Worm (Caenorhabditis elegans) whole organism, L2 larva: ENCODE data around the gene T09F3.4.

ENCODE experiments used
- F13H6.1 ChIP-seq: sonication (generic microtip); optimal IDR thresholded peaks from 2 replicates; lab custom pipeline; 2016; ENCODE audit warnings: missing genetic modification characterization, missing compliant biosample characterization
- R02D3.7 ChIP-seq: fragments of 150-350 bp; optimal IDR thresholded peaks from 2 replicates; lab custom pipeline; 2014; ENCODE audit warnings: missing biosample characterization, missing genetic modification characterization
- Y55F3AM.14 ChIP-seq: fragments of 200-800 bp; sonication (Bioruptor generic); optimal IDR thresholded peaks from 2 replicates; lab custom pipeline; 2018; ENCODE audit warnings: mild to moderate bottlenecking, missing genetic modification characterization, missing compliant biosample characterization
- ZK546.5 ChIP-seq: sonication (generic microtip); optimal IDR thresholded peaks from 2 replicates; lab custom pipeline; 2017; ENCODE audit warnings: missing biosample characterization, missing genetic modification characterization
- aly-2 ChIP-seq: fragments of 150-350 bp; optimal IDR thresholded peaks from 2 replicates; lab custom pipeline; 2014; ENCODE audit warnings: missing biosample characterization, missing genetic modification characterization
- ama-1 ChIP-seq: fragments of 150-350 bp; optimal IDR thresholded peaks from 2 replicates; lab custom pipeline; 2018; ENCODE audit warnings: inconsistent platforms
- blmp-1 ChIP-seq: sonication (generic microtip); optimal IDR thresholded peaks from 2 replicates; lab custom pipeline; 2017; ENCODE audit warnings: missing genetic modification characterization, mild to moderate bottlenecking, missing compliant biosample characterization, antibody characterized with exemption, moderate library complexity; ENCODE audit not compliant: insufficient read depth
- ceh-82 ChIP-seq: fragments of 150-350 bp; optimal IDR thresholded peaks from 2 replicates; lab custom pipeline; 2014; ENCODE audit warnings: missing biosample characterization, missing genetic modification characterization
- crh-2 ChIP-seq: sonication (generic microtip); optimal IDR thresholded peaks from 2 replicates; lab custom pipeline; 2017; ENCODE audit warnings: missing biosample characterization, missing genetic modification characterization
- dmd-4 ChIP-seq: sonication (generic microtip); optimal IDR thresholded peaks from 2 replicates; lab custom pipeline; 2017; ENCODE audit warnings: missing biosample characterization, missing genetic modification characterization
- elt-1 ChIP-seq: fragments of 150-350 bp; optimal IDR thresholded peaks from 2 replicates; lab custom pipeline; 2014; ENCODE audit warnings: missing biosample characterization, missing genetic modification characterization
- elt-3 ChIP-seq: sonication (generic microtip); optimal IDR thresholded peaks from 2 replicates; lab custom pipeline; 2017; ENCODE audit warnings: missing biosample characterization, missing genetic modification characterization
- gmeb-1 ChIP-seq: fragments of 150-350 bp; optimal IDR thresholded peaks from 2 replicates; lab custom pipeline; 2014; ENCODE audit warnings: missing biosample characterization, missing genetic modification characterization
- lin-11 ChIP-seq: fragments of 150-350 bp; sonication (generic microtip); optimal IDR thresholded peaks from 2 replicates; lab custom pipeline; 2014; ENCODE audit warnings: missing biosample characterization, missing genetic modification characterization, inconsistent platforms, mixed read lengths
- lin-39 ChIP-seq: fragments of 150-350 bp; optimal IDR thresholded peaks from 2 replicates; lab custom pipeline; 2014; ENCODE audit warnings: missing biosample characterization, missing genetic modification reagents, missing genetic modification characterization
- lsy-2 ChIP-seq, 2 experiments: fragments of 150-350 bp in 1 of 2; sonication (generic microtip) in 1 of 2; optimal IDR thresholded peaks; 2 replicates each; lab custom pipeline; 2014 to 2017; ENCODE audit warnings: missing biosample characterization in 2 of 2, missing genetic modification characterization in 2 of 2
- mab-5 ChIP-seq: fragments of 150-350 bp; optimal IDR thresholded peaks from 2 replicates; lab custom pipeline; 2014; ENCODE audit warnings: missing biosample characterization, missing genetic modification characterization
- nhr-10 ChIP-seq: sonication (generic microtip); optimal IDR thresholded peaks from 2 replicates; lab custom pipeline; 2017; ENCODE audit warnings: missing biosample characterization, missing genetic modification characterization
- nhr-11 ChIP-seq: fragments of 150-350 bp; optimal IDR thresholded peaks from 2 replicates; lab custom pipeline; 2014; ENCODE audit warnings: missing biosample characterization, missing genetic modification characterization
- nhr-129 ChIP-seq: fragments of 150-350 bp; optimal IDR thresholded peaks from 2 replicates; lab custom pipeline; 2014; ENCODE audit warnings: missing biosample characterization, missing genetic modification characterization
- nhr-21 ChIP-seq: fragments of 150-350 bp; optimal IDR thresholded peaks from 2 replicates; lab custom pipeline; 2014; ENCODE audit warnings: missing biosample characterization, missing genetic modification characterization
- nhr-23 ChIP-seq: fragments of 150-350 bp; optimal IDR thresholded peaks from 2 replicates; lab custom pipeline; 2014; ENCODE audit warnings: missing biosample characterization, missing genetic modification reagents, missing genetic modification characterization
- nhr-237 ChIP-seq: fragments of 150-350 bp; optimal IDR thresholded peaks from 2 replicates; lab custom pipeline; 2014; ENCODE audit warnings: missing biosample characterization, missing genetic modification characterization
- nhr-25 ChIP-seq: fragments of 150-350 bp; sonication (generic microtip); optimal IDR thresholded peaks from 3 replicates; lab custom pipeline; 2014; ENCODE audit warnings: missing biosample characterization, missing genetic modification characterization
- nhr-6 ChIP-seq: fragments of 150-350 bp; optimal IDR thresholded peaks from 2 replicates; lab custom pipeline; 2014; ENCODE audit warnings: missing biosample characterization, missing genetic modification characterization
- nhr-77 ChIP-seq: fragments of 150-350 bp; optimal IDR thresholded peaks from 2 replicates; lab custom pipeline; 2014; ENCODE audit warnings: missing biosample characterization, missing genetic modification characterization
- peb-1 ChIP-seq: fragments of 150-350 bp; optimal IDR thresholded peaks from 2 replicates; lab custom pipeline; 2014; ENCODE audit warnings: missing biosample characterization, missing genetic modification characterization
- sma-3 ChIP-seq: sonication (generic microtip); optimal IDR thresholded peaks from 2 replicates; lab custom pipeline; 2016; ENCODE audit warnings: missing genetic modification reagents, missing genetic modification characterization, missing compliant biosample characterization
- sma-9 ChIP-seq, 2 experiments: fragments of 150-350 bp in 1 of 2; sonication (generic microtip) in 1 of 2; optimal IDR thresholded peaks; 2 replicates each; lab custom pipeline; 2014 to 2016; ENCODE audit warnings: missing genetic modification characterization in 2 of 2, mild to moderate bottlenecking in 1 of 2, missing biosample characterization in 1 of 2, missing compliant biosample characterization in 1 of 2, missing genetic modification reagents in 1 of 2, moderate library complexity in 1 of 2
- unc-62 ChIP-seq: fragments of 150-350 bp; optimal IDR thresholded peaks from 2 replicates; lab custom pipeline; 2014; ENCODE audit warnings: missing biosample characterization, missing genetic modification reagents, missing genetic modification characterization
- zag-1 ChIP-seq: fragments of 150-350 bp; optimal IDR thresholded peaks from 2 replicates; lab custom pipeline; 2014; ENCODE audit warnings: missing biosample characterization, missing genetic modification characterization
- ztf-11 ChIP-seq: sonication (generic microtip); optimal IDR thresholded peaks from 2 replicates; lab custom pipeline; 2017; ENCODE audit warnings: missing biosample characterization, missing genetic modification characterization
- ztf-4 ChIP-seq: fragments of 150-350 bp; optimal IDR thresholded peaks from 2 replicates; lab custom pipeline; 2014; ENCODE audit warnings: missing biosample characterization, missing genetic modification characterization

Gene T09F3.4

ce11 chrII:10351963-10352362 is 43.5 kb upstream of the T09F3.4 start, which contains the start of gene C07E3.8:
Gene C07E3.8, plus strand, starts transcription at chrII:10352263.
- TF ChIP-seq ceh-82 (tag; lab: Kevin White, UChicago), result no peak
- TF ChIP-seq nhr-6 (tag; lab: Kevin White, UChicago), result no peak
- TF ChIP-seq sma-3 (GFP tag; lab: Kevin White, UChicago), result no peak
- no peak for TF ChIP-seq ztf-4 (tag; lab: Kevin White, UChicago)
- TF ChIP-seq nhr-21 (tag; lab: Kevin White, UChicago), result no peak
- no peak for TF ChIP-seq R02D3.7 (tag; lab: Kevin White, UChicago)
- TF ChIP-seq nhr-23, result no peak
- no peak for TF ChIP-seq nhr-77 (tag; lab: Kevin White, UChicago)
- no peak for TF ChIP-seq ZK546.5 (tag; lab: Kevin White, UChicago)
- no peak for TF ChIP-seq sma-9 (GFP tag; optimal IDR thresholded peaks at IDR 0.05; lab: Kevin White, UChicago)
- no peak for TF ChIP-seq sma-9 (tag; optimal IDR thresholded peaks at IDR 0.05; lab: Kevin White, UChicago)
- TF ChIP-seq nhr-10 (tag; lab: Kevin White, UChicago), result no peak
- TF ChIP-seq aly-2 (tag; lab: Kevin White, UChicago), result no peak
- no peak for TF ChIP-seq zag-1
- TF ChIP-seq F13H6.1, result no peak
- TF ChIP-seq elt-3 (tag; lab: Kevin White, UChicago), result no peak

DNA sequence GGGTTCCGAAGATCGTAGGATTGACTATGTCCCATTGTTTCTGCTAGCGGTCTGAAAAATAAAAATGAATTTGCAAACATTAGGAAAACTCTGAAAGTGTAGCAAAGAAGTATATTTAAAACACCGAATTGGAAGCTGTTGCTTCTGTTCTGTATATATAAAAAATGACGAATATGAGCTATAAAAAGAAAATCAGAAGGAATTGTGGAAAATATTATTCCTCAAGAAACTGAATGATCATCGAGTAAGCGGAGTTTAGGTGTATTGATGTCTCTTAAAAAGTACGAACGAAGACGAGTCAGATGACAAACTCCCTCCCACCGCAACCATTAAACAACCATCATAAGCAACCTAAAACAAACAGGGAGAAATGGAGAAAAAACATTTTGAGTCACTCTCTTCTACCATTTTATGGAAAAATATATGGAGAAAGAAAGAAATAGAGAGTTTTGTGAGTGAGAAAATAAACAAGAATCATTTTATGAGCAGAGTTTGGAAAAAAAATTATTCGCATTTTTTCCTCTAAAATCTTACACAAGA is 38.0 kb upstream of the T09F3.4 start, which contains the start of gene C07E3.3:
C07E3.3 (minus strand) TSS at position 51 of the 540 bp plus-strand sequence.
- no peak for TF ChIP-seq mab-5 (tag; lab: Kevin White, UChicago)
- TF ChIP-seq lin-39, result no peak
- TF ChIP-seq dmd-4 (tag; lab: Kevin White, UChicago), result no peak
- TF ChIP-seq crh-2 (tag; lab: Kevin White, UChicago), result no peak
- no peak for TF ChIP-seq ceh-82 (tag; lab: Kevin White, UChicago)
- TF ChIP-seq gmeb-1 (tag; lab: Kevin White, UChicago), result no peak
- TF ChIP-seq ztf-11 (tag; lab: Kevin White, UChicago), result no peak
- TF ChIP-seq ama-1 (lab: Kevin White, UChicago), result no peak
- TF ChIP-seq, all 48 proteins: peak for 0

- TF ChIP-seq lin-11 (tag; lab: Kevin White, UChicago), result no peak
- no peak for TF ChIP-seq dmd-4 (tag; lab: Kevin White, UChicago)
- no peak for TF ChIP-seq nhr-237
- no peak for TF ChIP-seq elt-3 (tag; lab: Kevin White, UChicago)
- TF ChIP-seq F13H6.1, result no peak
- TF ChIP-seq nhr-11, result no peak
- no peak for TF ChIP-seq crh-2 (tag; lab: Kevin White, UChicago)
- no peak for TF ChIP-seq elt-1 (tag; lab: Kevin White, UChicago)
- no peak for TF ChIP-seq nhr-6 (tag; lab: Kevin White, UChicago)
- TF ChIP-seq nhr-10 (tag; lab: Kevin White, UChicago), result no peak
These were observed 35.0 kb upstream of the T09F3.4 start, which contains the start of gene C07E3.4 for ce11 chrII:10360487-10360886. Gene C07E3.4, plus strand, starts transcription at chrII:10360787.

ce11 chrII:10367202-10367601 is 28.3 kb upstream of the T09F3.4 start, which contains the start of gene ceh-57:
Gene ceh-57, minus strand, starts transcription at chrII:10367296.
- TF ChIP-seq nhr-6 (tag; lab: Kevin White, UChicago) (no peak), nhr-129 (tag; lab: Kevin White, UChicago) (no peak), mab-5 (tag; lab: Kevin White, UChicago) (no peak), unc-62 (no peak), ztf-11 (tag; lab: Kevin White, UChicago) (no peak), Y55F3AM.14 (GFP tag; lab: Kevin White, UChicago) (no peak), nhr-11 (no peak), nhr-25 (tag; lab: Kevin White, UChicago) (no peak), R02D3.7 (tag; lab: Kevin White, UChicago) (no peak), peb-1 (tag; lab: Kevin White, UChicago) (no peak), ama-1 (lab: Kevin White, UChicago) (no peak), nhr-21 (tag; lab: Kevin White, UChicago) (no peak), sma-3 (GFP tag; lab: Kevin White, UChicago) (no peak), lin-11 (tag; lab: Kevin White, UChicago) (no peak)

- TF ChIP-seq lsy-2 (tag; optimal IDR thresholded peaks at IDR 0.05; lab: Kevin White, UChicago) (peak in 1 of 2 experiments; percentile 0), blmp-1 (tag; lab: Kevin White, UChicago) (no peak)
These were observed 25.9 kb upstream of the T09F3.4 start, which contains the start of gene ceh-58 for ce11 chrII:10369547-10370028. Gene ceh-58, minus strand, starts transcription at chrII:10369597.
